Worm (Caenorhabditis elegans): Measurements from ENCODE around the gene C53A5.13.

- TF ChIP-seq hlh-15 (tag; optimal IDR thresholded peaks at IDR 0.05) (no peak), sox-4 (tag; optimal IDR thresholded peaks at IDR 0.05) (no peak)
Measured at ce11 chrV:14499074-14499864, 47.4 kb upstream of the C53A5.13 start.
